Worm (Caenorhabditis elegans) whole organism, L1 larva: ENCODE measurements around the gene F15D4.5.

Experiments used
- C16A3.4 ChIP-seq: fragments of 150-350 bp; optimal IDR thresholded peaks from 2 replicates; lab custom pipeline; 2014; ENCODE audit warnings: missing biosample characterization, missing genetic modification characterization
- F16B12.6 ChIP-seq: fragments of 150-350 bp; optimal IDR thresholded peaks from 2 replicates; lab custom pipeline; 2014; ENCODE audit warnings: missing biosample characterization, missing genetic modification characterization
- Y116A8C.19 ChIP-seq: sonication (generic microtip); optimal IDR thresholded peaks from 2 replicates; lab custom pipeline; 2016; ENCODE audit warnings: missing compliant biosample characterization, missing genetic modification characterization, borderline replicate concordance
- alr-1 ChIP-seq: fragments of 200-800 bp; sonication (Bioruptor generic); optimal IDR thresholded peaks from 2 replicates; lab custom pipeline; 2018; ENCODE audit warnings: borderline replicate concordance, mild to moderate bottlenecking, missing genetic modification characterization, missing compliant biosample characterization
- ama-1 ChIP-seq: fragments of 150-350 bp; optimal IDR thresholded peaks from 2 replicates; lab custom pipeline; 2014
- ceh-82 ChIP-seq, 3 experiments: fragments of 150-350 bp in 1 of 3; sonication (generic microtip) in 2 of 3; optimal IDR thresholded peaks; 2 replicates each; lab custom pipeline; 2014 to 2017; ENCODE audit warnings: missing biosample characterization in 3 of 3, missing genetic modification characterization in 3 of 3
- ceh-88 ChIP-seq: fragments of 200-800 bp; sonication (Bioruptor generic); IDR thresholded peaks from 2 replicates; pipeline ENCODE4 v1.3.6; 2022; ENCODE audit warnings: missing genetic modification characterization, missing compliant biosample characterization
- ceh-90 ChIP-seq: sonication (generic microtip); optimal IDR thresholded peaks from 2 replicates; lab custom pipeline; 2016; ENCODE audit warnings: missing genetic modification characterization, missing compliant biosample characterization
- ces-1 ChIP-seq: fragments of 150-350 bp; optimal IDR thresholded peaks from 2 replicates; lab custom pipeline; 2014; ENCODE audit warnings: missing biosample characterization, missing genetic modification reagents, missing genetic modification characterization
- efl-1 ChIP-seq, 4 experiments: fragments of 150-350 bp; optimal IDR thresholded peaks in 3 of 4; peaks in 1 of 4; 1 replicate in 1 of 4; 2 replicates in 3 of 4; lab custom pipeline; 2014; ENCODE audit warnings: missing biosample characterization in 2 of 4, missing genetic modification characterization in 2 of 4, missing genetic modification reagents in 2 of 4
- egl-13 ChIP-seq: sonication (generic microtip); optimal IDR thresholded peaks from 2 replicates; lab custom pipeline; 2016; ENCODE audit warnings: missing genotype, missing genetic modification reagents, missing genetic modification characterization, missing compliant biosample characterization
- egl-27 ChIP-seq, 2 experiments: fragments of 150-350 bp in 1 of 2; sonication (generic microtip); optimal IDR thresholded peaks; 3 replicates each; lab custom pipeline; 2017 to 2018; ENCODE audit warnings: missing biosample characterization in 2 of 2, missing genetic modification characterization in 2 of 2, missing genetic modification reagents in 2 of 2
- elt-2 ChIP-seq: sonication (generic microtip); optimal IDR thresholded peaks from 2 replicates; lab custom pipeline; 2016; ENCODE audit warnings: missing genetic modification characterization, mild to moderate bottlenecking, inconsistent platforms, missing compliant biosample characterization, missing genetic modification reagents
- elt-3 ChIP-seq, 6 experiments: fragments of 150-350 bp in 1 of 6; sonication (generic microtip); optimal IDR thresholded peaks; 2 replicates each; lab custom pipeline; 2017 to 2018; ENCODE audit warnings: missing biosample characterization in 6 of 6, missing genetic modification characterization in 6 of 6, inconsistent platforms in 1 of 6
- fkh-10 ChIP-seq: sonication (generic microtip); optimal IDR thresholded peaks from 2 replicates; lab custom pipeline; 2017; ENCODE audit warnings: missing biosample characterization, missing genetic modification reagents, missing genetic modification characterization
- fkh-8 ChIP-seq: sonication (generic microtip); optimal IDR thresholded peaks from 2 replicates; lab custom pipeline; 2016; ENCODE audit warnings: mild to moderate bottlenecking, missing genetic modification characterization, missing compliant biosample characterization
- grh-1 ChIP-seq: fragments of 200-800 bp; sonication (Bioruptor generic); IDR thresholded peaks from 2 replicates; pipeline ENCODE4 v1.3.6; 2022; ENCODE audit warnings: missing genetic modification reagents, missing genetic modification characterization, missing compliant biosample characterization
- hlh-17 ChIP-seq: fragments of 200-800 bp; sonication (Bioruptor generic); optimal IDR thresholded peaks from 2 replicates; lab custom pipeline; 2018; ENCODE audit warnings: missing genetic modification characterization, mild to moderate bottlenecking, missing compliant biosample characterization, moderate library complexity, borderline replicate concordance
- irx-1 ChIP-seq: sonication (generic microtip); optimal IDR thresholded peaks from 2 replicates; lab custom pipeline; 2016; ENCODE audit warnings: missing genetic modification characterization, missing compliant biosample characterization
- jun-1 ChIP-seq: fragments of 150-350 bp; optimal IDR thresholded peaks from 2 replicates; lab custom pipeline; 2014; ENCODE audit warnings: missing biosample characterization, missing genetic modification reagents, missing genetic modification characterization
- lin-13 ChIP-seq: fragments of 150-350 bp; optimal IDR thresholded peaks from 2 replicates; lab custom pipeline; 2014; ENCODE audit warnings: missing biosample characterization, missing genetic modification reagents, missing genetic modification characterization
- lin-14 ChIP-seq: fragments of 200-800 bp; sonication (Bioruptor generic); optimal IDR thresholded peaks from 2 replicates; lab custom pipeline; 2018; ENCODE audit warnings: mild to moderate bottlenecking, missing genetic modification characterization, moderate library complexity, missing compliant biosample characterization
- lsy-2 ChIP-seq, 2 experiments: fragments of 150-350 bp; optimal IDR thresholded peaks; 2 replicates each; lab custom pipeline; 2014; ENCODE audit warnings: missing biosample characterization in 2 of 2, missing genetic modification characterization in 2 of 2
- mab-9 ChIP-seq: fragments of 200-800 bp; sonication (Bioruptor generic); IDR thresholded peaks from 2 replicates; pipeline ENCODE4 v1.3.6; 2022; ENCODE audit warnings: missing genetic modification reagents, missing genetic modification characterization, missing compliant biosample characterization
- mep-1 ChIP-seq: fragments of 150-350 bp; optimal IDR thresholded peaks from 2 replicates; lab custom pipeline; 2014; ENCODE audit warnings: missing biosample characterization, missing genetic modification characterization
- nhr-19 ChIP-seq: fragments of 200-800 bp; sonication (Bioruptor generic); conservative IDR thresholded peaks from 2 replicates; pipeline ENCODE4 v1.3.6; 2022; ENCODE audit warnings: missing genetic modification characterization, missing compliant biosample characterization
- nhr-20 ChIP-seq: sonication (generic microtip); optimal IDR thresholded peaks from 2 replicates; lab custom pipeline; 2016; ENCODE audit warnings: mild to moderate bottlenecking, missing genetic modification characterization, missing compliant biosample characterization
- nhr-47 ChIP-seq: sonication (generic microtip); optimal IDR thresholded peaks from 2 replicates; lab custom pipeline; 2016; ENCODE audit warnings: mild to moderate bottlenecking, missing genetic modification characterization, moderate library complexity, missing compliant biosample characterization
- nhr-71 ChIP-seq: sonication (generic microtip); optimal IDR thresholded peaks from 2 replicates; lab custom pipeline; 2016; ENCODE audit warnings: mild to moderate bottlenecking, missing genetic modification characterization, moderate library complexity, missing compliant biosample characterization
- pax-3 ChIP-seq: fragments of 200-800 bp; sonication (Bioruptor generic); optimal IDR thresholded peaks from 2 replicates; lab custom pipeline; 2018; ENCODE audit warnings: mild to moderate bottlenecking, missing genetic modification characterization, moderate library complexity, missing compliant biosample characterization
- pqm-1 ChIP-seq: sonication (generic microtip); optimal IDR thresholded peaks from 3 replicates; lab custom pipeline; 2017; ENCODE audit warnings: missing biosample characterization, missing genetic modification characterization
- rnt-1 ChIP-seq: sonication (generic microtip); optimal IDR thresholded peaks from 2 replicates; lab custom pipeline; 2016; ENCODE audit warnings: mild to moderate bottlenecking, missing genetic modification characterization, moderate library complexity, missing compliant biosample characterization
- skn-1 ChIP-seq: fragments of 150-350 bp; optimal IDR thresholded peaks from 2 replicates; lab custom pipeline; 2014; ENCODE audit warnings: missing biosample characterization, missing genetic modification characterization
- snpc-4 ChIP-seq: fragments of 150-350 bp; optimal IDR thresholded peaks from 2 replicates; lab custom pipeline; 2014; ENCODE audit warnings: missing biosample characterization, missing genetic modification characterization
- snu-23 ChIP-seq: sonication (generic microtip); optimal IDR thresholded peaks from 2 replicates; lab custom pipeline; 2016; ENCODE audit warnings: missing genetic modification characterization, missing compliant biosample characterization
- sptf-1 ChIP-seq: fragments of 150-350 bp; optimal IDR thresholded peaks from 2 replicates; lab custom pipeline; 2014; ENCODE audit warnings: missing biosample characterization, missing genetic modification characterization
- unc-130 ChIP-seq: fragments of 150-350 bp; optimal IDR thresholded peaks from 2 replicates; lab custom pipeline; 2017; ENCODE audit warnings: missing biosample characterization, missing genetic modification characterization, inconsistent platforms
- unc-30 ChIP-seq: sonication (generic microtip); optimal IDR thresholded peaks from 2 replicates; lab custom pipeline; 2017; ENCODE audit warnings: missing biosample characterization, missing genetic modification characterization
- xbp-1 ChIP-seq: sonication (generic microtip); optimal IDR thresholded peaks from 2 replicates; lab custom pipeline; 2016; ENCODE audit warnings: missing genetic modification characterization, missing compliant biosample characterization
- zag-1 ChIP-seq: fragments of 150-350 bp; optimal IDR thresholded peaks from 2 replicates; lab custom pipeline; 2014; ENCODE audit warnings: missing biosample characterization, missing genetic modification characterization
- zip-4 ChIP-seq: fragments of 200-800 bp; sonication (Bioruptor generic); optimal IDR thresholded peaks from 2 replicates; lab custom pipeline; 2018; ENCODE audit warnings: mild to moderate bottlenecking, missing genetic modification characterization, moderate library complexity, missing compliant biosample characterization
- ztf-4 ChIP-seq: fragments of 150-350 bp; optimal IDR thresholded peaks from 2 replicates; lab custom pipeline; 2014; ENCODE audit warnings: missing biosample characterization, missing genetic modification characterization

Gene F15D4.5

DNA sequence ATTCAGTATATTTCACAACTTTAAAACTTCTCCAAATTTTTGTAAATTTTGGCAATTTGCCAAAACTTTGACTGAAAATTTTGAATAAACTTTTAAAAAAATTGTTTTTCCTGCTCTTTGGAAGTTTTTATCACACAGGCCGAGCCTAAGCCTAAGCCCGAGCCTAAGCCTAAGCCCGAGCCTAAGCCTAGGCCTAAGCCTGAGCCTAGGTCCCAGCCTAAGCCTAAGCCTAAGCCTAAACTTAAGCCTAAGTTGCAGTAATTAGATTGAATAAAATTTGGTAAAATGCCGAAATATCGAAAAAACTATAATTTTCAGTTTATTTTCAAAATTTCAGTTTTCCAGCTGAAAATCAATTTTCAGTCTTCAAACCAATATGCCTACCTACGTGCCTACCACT lies 38.3 kb downstream of the F15D4.5 start:
- TF ChIP-seq ztf-4 (tag; lab: Kevin White, UChicago) (no peak), fkh-10 (GFP tag; lab: Kevin White, UChicago) (no peak), efl-1 (optimal IDR thresholded peaks at IDR 0.05; lab: Kevin White, UChicago) (no peak), efl-1 (GFP tag; optimal IDR thresholded peaks at IDR 0.05 in 1 of 2; lab: Kevin White, UChicago) (peak in 1 of 2 experiments; percentile 83)

DNA sequence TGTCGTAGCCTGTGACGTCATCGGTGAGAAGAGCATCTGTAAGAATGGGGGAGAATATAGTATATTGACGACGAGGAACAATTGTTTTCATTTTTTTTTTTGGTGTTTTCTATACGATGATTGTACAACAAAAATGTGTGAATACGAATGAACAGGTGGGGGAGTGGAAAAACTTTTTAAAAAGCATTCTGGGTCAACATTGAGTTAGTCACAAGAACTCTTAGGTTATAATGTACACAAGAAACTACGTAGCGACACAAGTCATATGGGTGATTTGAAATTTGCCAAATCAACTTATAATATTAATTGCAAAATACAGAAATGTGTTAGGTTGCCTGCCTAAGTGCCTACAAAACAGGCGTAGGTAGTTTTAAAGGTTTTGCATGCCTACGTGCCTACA lies 39.0 kb downstream of the F15D4.5 start:
- TF ChIP-seq Y116A8C.19 (no peak), unc-30 (tag; lab: Kevin White, UChicago) (no peak), F16B12.6 (no peak), ceh-88 (GFP tag; lab: Robert Waterston, UW) (no peak), mab-9 (no peak), efl-1 (optimal IDR thresholded peaks at IDR 0.05; lab: Kevin White, UChicago) (no peak), efl-1 (GFP tag; optimal IDR thresholded peaks at IDR 0.05 in 1 of 2; lab: Kevin White, UChicago) (peak in 1 of 2 experiments; percentile 72), pqm-1 (tag; lab: Kevin White, UChicago) (no peak)

DNA sequence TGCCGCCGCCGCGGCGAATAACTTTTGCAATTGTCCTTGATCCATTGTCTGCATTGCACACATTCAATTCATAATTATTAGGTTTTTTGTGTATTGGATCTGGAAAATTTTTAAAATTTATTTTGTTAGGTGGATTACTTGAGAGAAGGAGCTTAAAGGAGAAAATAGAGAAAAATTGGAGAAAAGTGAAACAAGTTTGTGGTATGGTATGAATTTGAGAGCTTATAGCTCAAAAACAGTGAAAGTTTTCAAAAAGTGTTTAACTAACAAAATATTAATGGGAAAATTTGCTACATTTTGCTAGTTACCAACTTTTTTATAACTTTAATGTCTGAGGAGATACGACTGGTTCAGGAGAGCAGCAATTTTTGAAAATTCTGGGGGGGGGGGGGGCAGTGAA lies 40.6 kb downstream of the F15D4.5 start, which contains the start of gene ztf-22:
TSS of gene ztf-22 (minus strand) at position 101 of the 400 bp plus-strand sequence.
- TF ChIP-seq egl-13 (tag; lab: Kevin White, UChicago) (no peak), ama-1 (lab: Kevin White, UChicago) (no peak), jun-1 (no peak), elt-3 (tag; optimal IDR thresholded peaks at IDR 0.05; lab: Kevin White, UChicago) (no peak), xbp-1 (tag; lab: Kevin White, UChicago) (no peak), nhr-71 (no peak), fkh-8 (tag; lab: Kevin White, UChicago) (no peak), zip-4 (GFP tag; lab: Kevin White, UChicago) (no peak), fkh-10 (GFP tag; lab: Kevin White, UChicago) (no peak), snu-23 (GFP tag; lab: Kevin White, UChicago) (no peak), ceh-90 (tag; lab: Kevin White, UChicago) (no peak), zag-1 (no peak), alr-1 (tag; lab: Kevin White, UChicago) (no peak), irx-1 (tag; lab: Kevin White, UChicago) (no peak), grh-1 (GFP tag; lab: Robert Waterston, UW) (no peak), sptf-1 (tag; lab: Kevin White, UChicago) (no peak), lsy-2 (tag; optimal IDR thresholded peaks at IDR 0.05; lab: Kevin White, UChicago) (no peak), nhr-47 (tag; lab: Kevin White, UChicago) (no peak)

DNA sequence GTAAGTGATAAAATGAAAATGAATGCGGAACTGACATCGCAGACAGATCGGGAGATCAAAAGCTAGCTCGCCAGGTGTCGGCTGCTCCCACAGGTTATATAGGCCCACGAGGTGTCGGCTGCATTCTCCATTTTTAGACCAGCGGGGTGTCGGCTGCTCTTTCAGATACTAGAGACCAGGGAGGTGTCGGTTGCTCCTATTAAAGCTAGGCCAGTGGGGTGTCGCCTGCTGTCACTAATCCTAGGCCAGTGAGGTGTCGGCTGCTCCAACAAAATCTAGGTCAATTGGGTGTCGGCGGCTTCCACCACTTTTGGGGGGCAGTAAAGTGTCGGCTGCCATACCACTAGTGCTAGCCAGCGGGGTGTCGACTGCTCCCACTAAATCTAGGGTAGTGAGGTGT lies 44.7 kb downstream of the F15D4.5 start:
- no peak for TF ChIP-seq unc-130 (tag; lab: Kevin White, UChicago)
- peak; percentile 41 for TF ChIP-seq snpc-4 (tag; lab: Kevin White, UChicago)
- TF ChIP-seq hlh-17 = no peak
- TF ChIP-seq rnt-1 (tag; lab: Kevin White, UChicago) = peak; percentile 2
- TF ChIP-seq, all 84 proteins: peak for 2

DNA sequence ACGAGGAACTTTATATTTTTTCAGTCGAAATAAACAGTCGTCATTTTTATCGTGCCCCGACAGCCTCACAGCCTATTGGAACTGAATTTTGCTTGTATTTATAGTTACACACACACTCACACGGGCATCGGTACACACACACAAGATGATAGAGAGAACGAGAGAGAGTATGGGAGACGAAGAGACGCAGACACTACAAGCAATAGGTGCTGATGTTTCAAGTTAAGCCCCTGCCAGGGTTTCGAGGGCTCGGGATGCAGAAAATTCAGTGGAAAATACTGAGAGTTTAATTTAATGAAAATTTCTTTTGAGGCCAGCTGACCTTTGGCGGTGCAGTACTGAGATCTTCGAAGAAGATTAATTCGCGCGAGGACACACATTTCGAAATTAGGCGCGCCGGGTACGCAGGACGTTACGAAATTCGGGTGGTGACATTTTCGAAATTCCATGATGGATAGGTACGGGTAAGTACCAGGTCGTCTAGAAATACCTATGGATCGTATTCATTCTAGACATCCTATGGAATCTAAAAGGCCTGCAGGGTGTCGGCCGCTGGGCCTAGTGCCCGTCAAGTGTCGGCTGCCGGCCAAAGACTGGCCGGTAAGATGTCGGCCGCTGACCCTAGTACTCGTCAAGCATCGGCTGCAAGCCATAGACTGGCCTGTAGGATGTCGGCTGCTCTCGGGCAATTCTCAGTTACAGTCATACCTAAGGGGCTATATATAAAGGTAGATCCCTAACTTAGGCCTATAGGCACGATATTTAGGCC lies 45.5 kb downstream of the F15D4.5 start:
- TF ChIP-seq lin-13 (GFP tag; lab: Kevin White, UChicago) = peak; percentile 35
- peak; percentile 19 for TF ChIP-seq nhr-19 (GFP tag; lab: Robert Waterston, UW)
- TF ChIP-seq elt-3 (tag; optimal IDR thresholded peaks at IDR 0.05; lab: Kevin White, UChicago) = no peak
- TF ChIP-seq ceh-82 (tag; optimal IDR thresholded peaks at IDR 0.05; lab: Kevin White, UChicago) = peak in 1 of 3 experiments; percentile 13
- TF ChIP-seq egl-27 (tag; optimal IDR thresholded peaks at IDR 0.05; lab: Kevin White, UChicago) = no peak
- peak in 1 of 2 experiments; percentile 4 for TF ChIP-seq lsy-2 (tag; optimal IDR thresholded peaks at IDR 0.05; lab: Kevin White, UChicago)
- TF ChIP-seq irx-1 (tag; lab: Kevin White, UChicago) = no peak
- no peak for TF ChIP-seq xbp-1 (tag; lab: Kevin White, UChicago)
- no peak for TF ChIP-seq C16A3.4 (tag; lab: Kevin White, UChicago)
- TF ChIP-seq skn-1 (tag; lab: Kevin White, UChicago) = peak; percentile 51
- peak; percentile 13 for TF ChIP-seq nhr-20 (tag; lab: Kevin White, UChicago)
- peak; percentile 46 for TF ChIP-seq lin-14 (GFP tag; lab: Kevin White, UChicago)
- peak; percentile 33 for TF ChIP-seq mep-1
- TF ChIP-seq ces-1 (GFP tag; lab: Kevin White, UChicago) = no peak
- peak; percentile 12; the same call in 1 of the 2 replicates for TF ChIP-seq grh-1 (GFP tag; lab: Robert Waterston, UW)
- peak; percentile 12 for TF ChIP-seq elt-2 (tag; lab: Kevin White, UChicago)
- TF ChIP-seq pax-3 = no peak
- TF ChIP-seq efl-1 (optimal IDR thresholded peaks at IDR 0.05; lab: Kevin White, UChicago) = peak; percentile 2 to 14
- TF ChIP-seq efl-1 (GFP tag; optimal IDR thresholded peaks at IDR 0.05 in 1 of 2; lab: Kevin White, UChicago) = peak in 1 of 2 experiments; percentile 87
- peak; percentile 21 for TF ChIP-seq snu-23 (GFP tag; lab: Kevin White, UChicago)
- no peak for TF ChIP-seq zip-4 (GFP tag; lab: Kevin White, UChicago)
